Fruit fly (Drosophila melanogaster) whole organism, embryonic: ENCODE data around the gene alphaCOP.

Source experiments
- Bdp1 ChIP-seq: fragments of 200-800 bp; sonication (Bioruptor generic); optimal IDR thresholded peaks from 3 replicates; lab custom pipeline; 2016; ENCODE audit warnings: missing biosample characterization, missing genetic modification characterization
- CG11456 ChIP-seq: fragments of 200-800 bp; sonication (Bioruptor generic); IDR thresholded peaks from 3 replicates; pipeline ENCODE4 v1.3.6; 2022; ENCODE audit warnings: missing biosample characterization, missing genetic modification characterization
- CG11504 ChIP-seq: fragments of 200-800 bp; sonication (Bioruptor generic); optimal IDR thresholded peaks from 3 replicates; lab custom pipeline; 2019; ENCODE audit warnings: missing biosample characterization, mild to moderate bottlenecking, missing genetic modification characterization, moderate library complexity
- CG11695 ChIP-seq: fragments of 200-800 bp; sonication (Bioruptor generic); IDR thresholded peaks from 3 replicates; pipeline ENCODE4 v1.3.6; 2022; ENCODE audit warnings: missing biosample characterization, missing genetic modification characterization
- CG14050 ChIP-seq: fragments of 200-800 bp; sonication (Bioruptor generic); IDR thresholded peaks from 3 replicates; pipeline ENCODE4 v1.3.6; 2022; ENCODE audit warnings: missing biosample characterization, missing genetic modification characterization
- CG1792 ChIP-seq: fragments of 200-800 bp; sonication (Bioruptor generic); optimal IDR thresholded peaks from 2 replicates; lab custom pipeline; 2016; ENCODE audit warnings: missing biosample characterization, missing genetic modification characterization
- CG18764 ChIP-seq: fragments of 200-800 bp; sonication (Bioruptor generic); optimal IDR thresholded peaks from 3 replicates; lab custom pipeline; 2016; ENCODE audit warnings: missing biosample characterization, missing genetic modification characterization
- CG2678 ChIP-seq: fragments of 200-800 bp; sonication (Bioruptor generic); optimal IDR thresholded peaks from 3 replicates; lab custom pipeline; 2019; ENCODE audit warnings: missing biosample characterization, mild to moderate bottlenecking, missing genetic modification characterization, moderate library complexity
- CG30020 ChIP-seq: fragments of 200-800 bp; optimal IDR thresholded peaks from 2 replicates; lab custom pipeline; 2019; ENCODE audit warnings: missing biosample characterization, mild to moderate bottlenecking, missing genetic modification characterization, moderate library complexity
- CG30431 ChIP-seq: fragments of 200-800 bp; sonication (Bioruptor generic); optimal IDR thresholded peaks from 2 replicates; lab custom pipeline; 2017; ENCODE audit warnings: missing biosample characterization, missing genetic modification characterization
- CG31441 ChIP-seq: fragments of 200-800 bp; sonication (Bioruptor generic); IDR thresholded peaks from 2 replicates; pipeline ENCODE4 v1.3.6; 2022; ENCODE audit warnings: missing biosample characterization, missing genetic modification characterization
- CG32532 ChIP-seq: fragments of 200-800 bp; sonication (Bioruptor generic); IDR thresholded peaks from 2 replicates; pipeline ENCODE4 v1.3.6; 2022; ENCODE audit warnings: missing biosample characterization, missing genetic modification characterization
- CG3281 ChIP-seq: fragments of 200-800 bp; sonication (Bioruptor generic); optimal IDR thresholded peaks from 3 replicates; lab custom pipeline; 2017; ENCODE audit warnings: missing biosample characterization, mild to moderate bottlenecking, missing genetic modification characterization
- CG3726 ChIP-seq: fragments of 200-800 bp; sonication (Bioruptor generic); IDR thresholded peaks from 3 replicates; pipeline ENCODE4, ENCODE4 v1.3.6; 2022; ENCODE audit warnings: missing biosample characterization, missing genetic modification characterization
- CG3847 ChIP-seq: fragments of 200-800 bp; sonication (Bioruptor generic); IDR thresholded peaks from 2 replicates; pipeline ENCODE4 v1.3.6; 2022; ENCODE audit warnings: missing biosample characterization, missing genetic modification characterization
- CG42726 ChIP-seq: fragments of 200-800 bp; sonication (Bioruptor generic); IDR thresholded peaks from 2 replicates; pipeline ENCODE4 v1.3.6; 2022; ENCODE audit warnings: missing biosample characterization, missing genetic modification characterization; ENCODE audit not compliant: partially characterized antibody
- CG4282 ChIP-seq: fragments of 200-800 bp; sonication (Bioruptor generic); optimal IDR thresholded peaks from 2 replicates; lab custom pipeline; 2016; ENCODE audit warnings: missing biosample characterization, missing genetic modification characterization
- CG6813 ChIP-seq: fragments of 200-800 bp; sonication (Bioruptor generic); optimal IDR thresholded peaks from 2 replicates; lab custom pipeline; 2017; ENCODE audit warnings: missing biosample characterization, missing genetic modification characterization, mild to moderate bottlenecking, moderate library complexity, missing genetic modification reagents
- CG7745 ChIP-seq: fragments of 200-800 bp; sonication (Bioruptor generic); optimal IDR thresholded peaks from 2 replicates; lab custom pipeline; 2018; ENCODE audit warnings: missing biosample characterization, mild to moderate bottlenecking, missing genetic modification characterization, moderate library complexity
- CG8290 ChIP-seq, 3 experiments: fragments of 200-800 bp; sonication (Bioruptor generic); optimal IDR thresholded peaks; 2 replicates each; lab custom pipeline; 2016 to 2019; ENCODE audit warnings: missing biosample characterization in 3 of 3, missing genetic modification characterization in 3 of 3, mild to moderate bottlenecking in 2 of 3, moderate library complexity in 1 of 3
- CG8478 ChIP-seq: fragments of >200 bp; optimal IDR thresholded peaks from 2 replicates; lab custom pipeline; 2018
- CG9609 ChIP-seq: fragments of 200-800 bp; sonication (Bioruptor generic); optimal IDR thresholded peaks from 3 replicates; lab custom pipeline; 2016; ENCODE audit warnings: missing biosample characterization, missing genetic modification characterization
- Chrac-16 ChIP-seq: fragments of 200-800 bp; sonication (Bioruptor generic); optimal IDR thresholded peaks from 3 replicates; lab custom pipeline; 2016; ENCODE audit warnings: missing biosample characterization, missing genetic modification characterization
- Dad ChIP-seq: fragments of 200-800 bp; sonication (Bioruptor generic); optimal IDR thresholded peaks from 3 replicates; lab custom pipeline; 2016; ENCODE audit warnings: missing biosample characterization, missing genetic modification characterization
- Doc3 ChIP-seq: fragments of 200-800 bp; sonication (Bioruptor generic); IDR thresholded peaks from 3 replicates; pipeline ENCODE4 v1.3.6; 2022; ENCODE audit warnings: missing biosample characterization, missing genetic modification characterization; ENCODE audit not compliant: partially characterized antibody
- Med ChIP-seq: fragments of 200-800 bp; sonication (Bioruptor generic); peaks from one replicate; lab custom pipeline; 2016; ENCODE audit warnings: missing biosample characterization, missing genetic modification characterization, mild to moderate bottlenecking, inconsistent platforms, moderate library complexity
- Nf-YA ChIP-seq: fragments of 200-800 bp; sonication (Bioruptor generic); IDR thresholded peaks from 2 replicates; pipeline ENCODE4 v1.3.6; 2022; ENCODE audit warnings: missing biosample characterization, missing genetic modification characterization
- Poxn ChIP-seq: fragments of 200-800 bp; sonication (Bioruptor generic); IDR thresholded peaks from 2 replicates; pipeline ENCODE4 v1.3.6; 2022; ENCODE audit warnings: missing biosample characterization, missing genetic modification characterization
- Spps ChIP-seq: fragments of 200-800 bp; sonication (Bioruptor generic); optimal IDR thresholded peaks from 2 replicates; lab custom pipeline; 2018; ENCODE audit warnings: missing biosample characterization, mild to moderate bottlenecking, missing genetic modification characterization
- Sry-δ ChIP-seq: fragments of 200-800 bp; sonication (Bioruptor generic); optimal IDR thresholded peaks from 2 replicates; lab custom pipeline; 2016; ENCODE audit warnings: missing biosample characterization, missing genetic modification characterization
- Trl ChIP-seq, 3 experiments: fragments of >200 bp in 2 of 3; fragments of 200-800 bp in 1 of 3; sonication (Bioruptor generic) in 1 of 3; optimal IDR thresholded peaks; 2 replicates in 1 of 3; 3 replicates in 2 of 3; lab custom pipeline; 2016 to 2017; ENCODE audit warnings: missing biosample characterization in 1 of 3, missing genetic modification characterization in 1 of 3
- bigmax ChIP-seq: fragments of 200-800 bp; sonication (Bioruptor generic); optimal IDR thresholded peaks from 2 replicates; lab custom pipeline; 2018; ENCODE audit warnings: missing biosample characterization, mild to moderate bottlenecking, missing genetic modification characterization
- cato ChIP-seq: fragments of 200-800 bp; sonication (Bioruptor generic); optimal IDR thresholded peaks from 2 replicates; lab custom pipeline; 2016; ENCODE audit warnings: missing biosample characterization, missing genetic modification characterization, borderline replicate concordance
- danr ChIP-seq: fragments of 200-800 bp; sonication (Bioruptor generic); IDR thresholded peaks from 2 replicates; pipeline ENCODE4 v1.3.6; 2022; ENCODE audit warnings: missing biosample characterization, missing genetic modification characterization
- exex ChIP-seq: fragments of 200-800 bp; sonication (Bioruptor generic); optimal IDR thresholded peaks from 4 replicates; lab custom pipeline; 2018; ENCODE audit warnings: missing biosample characterization, mild to moderate bottlenecking, missing genetic modification characterization, moderate library complexity
- ftz-f1 ChIP-seq: fragments of 200-800 bp; sonication (Bioruptor generic); optimal IDR thresholded peaks from 2 replicates; lab custom pipeline; 2016; ENCODE audit warnings: missing biosample characterization, missing genetic modification characterization
- ind ChIP-seq: fragments of 200-800 bp; sonication (Bioruptor generic); optimal IDR thresholded peaks from 3 replicates; lab custom pipeline; 2016; ENCODE audit warnings: missing biosample characterization, missing genetic modification characterization
- inv ChIP-seq: fragments of 200-800 bp; sonication (Bioruptor generic); IDR thresholded peaks from 2 replicates; pipeline ENCODE4 v1.3.6; 2022; ENCODE audit warnings: missing biosample characterization, missing genetic modification characterization; ENCODE audit not compliant: partially characterized antibody
- jing ChIP-seq: fragments of 200-800 bp; sonication (Bioruptor generic); optimal IDR thresholded peaks from 2 replicates; lab custom pipeline; 2018; ENCODE audit warnings: missing biosample characterization, mild to moderate bottlenecking, missing genetic modification characterization
- lab ChIP-seq: fragments of 200-800 bp; sonication (Bioruptor generic); optimal IDR thresholded peaks from 3 replicates; lab custom pipeline; 2017; ENCODE audit warnings: missing biosample characterization, missing genetic modification characterization, mild to moderate bottlenecking, moderate library complexity, missing genetic modification reagents
- nmo ChIP-seq: fragments of 200-800 bp; sonication (Bioruptor generic); optimal IDR thresholded peaks from 2 replicates; lab custom pipeline; 2018; ENCODE audit warnings: missing biosample characterization, mild to moderate bottlenecking, missing genetic modification characterization, moderate library complexity
- oc ChIP-seq: fragments of 200-800 bp; sonication (Bioruptor generic); optimal IDR thresholded peaks from 2 replicates; lab custom pipeline; 2018; ENCODE audit warnings: missing biosample characterization, mild to moderate bottlenecking, missing genetic modification characterization, moderate library complexity
- pum ChIP-seq: fragments of 200-800 bp; sonication (Bioruptor generic); optimal IDR thresholded peaks from 2 replicates; lab custom pipeline; 2016; ENCODE audit warnings: missing biosample characterization, missing genetic modification characterization
- ranshi ChIP-seq: fragments of 200-800 bp; sonication (Bioruptor generic); IDR thresholded peaks from 2 replicates; pipeline ENCODE4 v1.3.6; 2022; ENCODE audit warnings: missing biosample characterization, missing genetic modification characterization
- rib ChIP-seq: fragments of 200-800 bp; sonication (Bioruptor generic); IDR thresholded peaks from 2 replicates; pipeline ENCODE4 v1.3.6; 2022; ENCODE audit warnings: missing biosample characterization, missing genetic modification characterization
- ro ChIP-seq: fragments of 200-800 bp; sonication (Bioruptor generic); IDR thresholded peaks from 2 replicates; pipeline ENCODE4 v1.3.6; 2022; ENCODE audit warnings: missing biosample characterization, missing genetic modification characterization
- seq ChIP-seq: fragments of 200-800 bp; sonication (Bioruptor generic); IDR thresholded peaks from 2 replicates; pipeline ENCODE4 v1.3.6; 2022; ENCODE audit warnings: missing biosample characterization, missing genetic modification characterization
- stwl ChIP-seq: fragments of 200-800 bp; sonication (Bioruptor generic); optimal IDR thresholded peaks from 3 replicates; lab custom pipeline; 2018; ENCODE audit warnings: missing biosample characterization, mild to moderate bottlenecking, missing genetic modification characterization, moderate library complexity
- wdn ChIP-seq: fragments of 200-800 bp; sonication (Bioruptor generic); IDR thresholded peaks from 2 replicates; pipeline ENCODE4 v1.3.6; 2022; ENCODE audit warnings: missing biosample characterization, missing genetic modification characterization
- z ChIP-seq: fragments of 200-800 bp; sonication (Bioruptor generic); IDR thresholded peaks from 3 replicates; pipeline ENCODE4 v1.3.6; 2022; ENCODE audit warnings: missing biosample characterization, missing genetic modification characterization

alphaCOP gene

dm6 chr3L:1647276-1647919 is 2.4 kb upstream of the alphaCOP start, which contains the start of the genes CG17249 and Bro (continued):
- no peak for TF ChIP-seq CG3281
- TF ChIP-seq exex (tag; lab: Kevin White, UChicago) = no peak
- no peak for TF ChIP-seq CG8478 (lab: Kevin White, UChicago)
- TF ChIP-seq seq (GFP tag; lab: Robert Waterston, UW) = no peak
- TF ChIP-seq ftz-f1 (GFP tag; lab: Kevin White, UChicago) = no peak
- TF ChIP-seq Sry-δ (GFP tag; lab: Kevin White, UChicago) = peak; percentile 37
- TF ChIP-seq Poxn = no peak
- no peak for TF ChIP-seq CG8290 (GFP tag; optimal IDR thresholded peaks at IDR 0.05; lab: Kevin White, UChicago)
- TF ChIP-seq CG8290 (tag; optimal IDR thresholded peaks at IDR 0.05; lab: Kevin White, UChicago) = peak in 1 of 2 experiments; percentile 84
- no peak for TF ChIP-seq ind (GFP tag; lab: Kevin White, UChicago)
- TF ChIP-seq CG32532 = no peak
- TF ChIP-seq Trl (optimal IDR thresholded peaks at IDR 0.05; lab: Kevin White, UChicago) = no peak
- TF ChIP-seq Trl (GFP tag; optimal IDR thresholded peaks at IDR 0.05; lab: Kevin White, UChicago) = no peak
- TF ChIP-seq CG9609 (GFP tag; lab: Kevin White, UChicago) = peak; percentile 50
- TF ChIP-seq Dad (GFP tag; lab: Kevin White, UChicago) = peak; percentile 8
- no peak for TF ChIP-seq CG6813 (GFP tag; lab: Kevin White, UChicago)
- TF ChIP-seq z (GFP tag; lab: Robert Waterston, UW) = no peak
- no peak for TF ChIP-seq bigmax
- TF ChIP-seq CG14050 (GFP tag; lab: Robert Waterston, UW) = no peak
- TF ChIP-seq CG11456 (GFP tag; lab: Robert Waterston, UW) = no peak
- no peak for TF ChIP-seq jing (GFP tag; lab: Kevin White, UChicago)
- TF ChIP-seq Med (GFP tag; lab: Kevin White, UChicago) = peak; percentile 94
- TF ChIP-seq Nf-YA (GFP tag; lab: Robert Waterston, UW) = no peak
- TF ChIP-seq rib = no peak
- TF ChIP-seq nmo (GFP tag; lab: Kevin White, UChicago) = peak; percentile 31
- peak; percentile 29; the same call in 1 of the 2 replicates for TF ChIP-seq inv (GFP tag; lab: Robert Waterston, UW)
- no peak for TF ChIP-seq CG7745
- peak; percentile 48 for TF ChIP-seq Bdp1 (GFP tag; lab: Kevin White, UChicago)
- no peak for TF ChIP-seq CG42726
- peak; percentile 5 for TF ChIP-seq CG1792 (GFP tag; lab: Kevin White, UChicago)
- no peak for TF ChIP-seq cato (GFP tag; lab: Kevin White, UChicago)
- TF ChIP-seq CG4282 (GFP tag; lab: Kevin White, UChicago) = peak; percentile 63
- no peak for TF ChIP-seq ro (GFP tag; lab: Robert Waterston, UW)
- no peak for TF ChIP-seq CG2678 (tag; lab: Kevin White, UChicago)
- TF ChIP-seq CG3726 = no peak
- no peak for TF ChIP-seq CG18764 (GFP tag; lab: Kevin White, UChicago)
- TF ChIP-seq pum (GFP tag; lab: Kevin White, UChicago) = no peak
- TF ChIP-seq CG30020 = no peak
- no peak for TF ChIP-seq lab (GFP tag; lab: Kevin White, UChicago)
- peak; percentile 42 for TF ChIP-seq stwl (tag; lab: Kevin White, UChicago)
- no peak for TF ChIP-seq oc
- peak; percentile 19 for TF ChIP-seq Chrac-16 (GFP tag; lab: Kevin White, UChicago)
- TF ChIP-seq CG11504 (tag; lab: Kevin White, UChicago) = no peak
- no peak for TF ChIP-seq CG11695 (GFP tag; lab: Robert Waterston, UW)
- no peak for TF ChIP-seq ranshi
- TF ChIP-seq Spps = no peak
- TF ChIP-seq CG31441 (GFP tag; lab: Robert Waterston, UW) = no peak
- TF ChIP-seq wdn = no peak
- TF ChIP-seq CG3847 (GFP tag; lab: Robert Waterston, UW) = peak; percentile 93
- TF ChIP-seq Doc3 (GFP tag; lab: Robert Waterston, UW) = 0 out of 3 replicates have a peak, but pooled peaks have one; percentile 21
- TF ChIP-seq danr (GFP tag; lab: Robert Waterston, UW) = no peak
- TF ChIP-seq CG30431 = no peak
